Fruit fly (Drosophila melanogaster): Measurements from ENCODE around the gene CG15370.

Gene CG15370

dm6 chrX:9255964-9256520 lies 30.8 kb downstream of the CG15370 start, which contains the start of gene ric8a (continued):
- TF ChIP-seq abd-A (tag; optimal IDR thresholded peaks at IDR 0.05) (no peak), cwo (GFP tag; optimal IDR thresholded peaks at IDR 0.05) (no peak), CG6813 (GFP tag; optimal IDR thresholded peaks at IDR 0.05) (no peak), Optix (GFP tag; IDR thresholded peaks at IDR 0.05) (no peak), amos (GFP tag; IDR thresholded peaks at IDR 0.05; ENCODE audit: partially characterized antibody) (peak; percentile 85), cg (GFP tag; optimal IDR thresholded peaks at IDR 0.05) (no peak), D19B (GFP tag; optimal IDR thresholded peaks at IDR 0.05) (no peak), Dref (GFP tag; IDR thresholded peaks at IDR 0.05) (peak; percentile 53), Jarid2 (GFP tag; optimal IDR thresholded peaks at IDR 0.05) (no peak), H2.0 (GFP tag; IDR thresholded peaks at IDR 0.05) (no peak), CG18764 (GFP tag; optimal IDR thresholded peaks at IDR 0.05) (no peak), CG2889 (GFP tag; IDR thresholded peaks at IDR 0.05) (no peak), ci (GFP tag; IDR thresholded peaks at IDR 0.05) (no peak), dan (GFP tag; IDR thresholded peaks at IDR 0.05) (no peak), CG11247 (GFP tag; IDR thresholded peaks at IDR 0.05) (no peak), BtbVII (GFP tag; optimal IDR thresholded peaks at IDR 0.05) (no peak), hbn (GFP tag; IDR thresholded peaks at IDR 0.05; ENCODE audit: partially characterized antibody) (peak; percentile 75), h (optimal IDR thresholded peaks at IDR 0.05) (no peak), nerfin-1 (tag; optimal IDR thresholded peaks at IDR 0.05) (no peak), CG8388 (GFP tag; optimal IDR thresholded peaks at IDR 0.05) (no peak), tx (GFP tag; optimal IDR thresholded peaks at IDR 0.05) (no peak), CG10565 (GFP tag; optimal IDR thresholded peaks at IDR 0.05) (no peak), nmo (GFP tag; optimal IDR thresholded peaks at IDR 0.05) (peak; percentile 40), CG16813 (GFP tag; IDR thresholded peaks at IDR 0.05; ENCODE audit: partially characterized antibody) (peak; percentile 85), CG17829 (tag; optimal IDR thresholded peaks at IDR 0.05) (peak; percentile 23), CG4328 (GFP tag; optimal IDR thresholded peaks at IDR 0.05) (no peak), CG13894 (tag; optimal IDR thresholded peaks at IDR 0.05) (no peak), Opbp (GFP tag; IDR thresholded peaks at IDR 0.05; ENCODE audit: partially characterized antibody) (peak; percentile 86), mld (GFP tag; IDR thresholded peaks at IDR 0.05; ENCODE audit: partially characterized antibody) (peak; percentile 65; the same call in 2 of the 3 replicates), vnd (GFP tag; IDR thresholded peaks at IDR 0.05; ENCODE audit: partially characterized antibody) (peak; percentile 75), CG31388 (GFP tag; optimal IDR thresholded peaks at IDR 0.05) (no peak), bowl (GFP tag; IDR thresholded peaks at IDR 0.05) (no peak), eyg (GFP tag; optimal IDR thresholded peaks at IDR 0.05) (no peak), ato (GFP tag; IDR thresholded peaks at IDR 0.05; ENCODE audit: partially characterized antibody) (peak; percentile 68), pnt (GFP tag; optimal IDR thresholded peaks at IDR 0.05) (no peak), wor (GFP tag; IDR thresholded peaks at IDR 0.05) (no peak), CG7357 (GFP tag; IDR thresholded peaks at IDR 0.05) (no peak), CG17612 (GFP tag; IDR thresholded peaks at IDR 0.05) (no peak), CG8359 (GFP tag; optimal IDR thresholded peaks at IDR 0.05; ENCODE audit: borderline replicate concordance) (no peak), Gsc (GFP tag; IDR thresholded peaks at IDR 0.05) (no peak), grn (GFP tag; optimal IDR thresholded peaks at IDR 0.05) (no peak), pan (optimal IDR thresholded peaks at IDR 0.05) (no peak), pan (GFP tag; optimal IDR thresholded peaks at IDR 0.05 in 1 of 2, IDR thresholded peaks at IDR 0.05 in 1 of 2) (no peak), CG12391 (tag; optimal IDR thresholded peaks at IDR 0.05) (peak; percentile 12), tio (GFP tag; optimal IDR thresholded peaks at IDR 0.05) (no peak), lilli (GFP tag; optimal IDR thresholded peaks at IDR 0.05) (peak; percentile 21), chinmo (GFP tag; IDR thresholded peaks at IDR 0.05; ENCODE audit: partially characterized antibody) (0 out of 4 replicates have a peak, but pooled peaks have one; percentile 49), usp (GFP tag; optimal IDR thresholded peaks at IDR 0.05) (no peak), Doc2 (GFP tag; IDR thresholded peaks at IDR 0.05) (no peak), Bgb (GFP tag; IDR thresholded peaks at IDR 0.05; ENCODE audit: partially characterized antibody) (peak; percentile 81)
